Worm (Caenorhabditis elegans) whole organism, L4 larva: Measurements from ENCODE around the gene K05F6.8.

Source experiments
- fkh-10 ChIP-seq: fragments of 150-350 bp; optimal IDR thresholded peaks from 2 replicates; lab custom pipeline; 2014; ENCODE audit warnings: missing biosample characterization, missing genetic modification reagents, missing genetic modification characterization
- lin-39 ChIP-seq: fragments of 150-350 bp; optimal IDR thresholded peaks from 2 replicates; lab custom pipeline; 2014; ENCODE audit warnings: missing biosample characterization, missing genetic modification reagents, missing genetic modification characterization
- nhr-76 ChIP-seq: fragments of 150-350 bp; optimal IDR thresholded peaks from 2 replicates; lab custom pipeline; 2014; ENCODE audit warnings: missing biosample characterization, missing genetic modification characterization

DNA sequence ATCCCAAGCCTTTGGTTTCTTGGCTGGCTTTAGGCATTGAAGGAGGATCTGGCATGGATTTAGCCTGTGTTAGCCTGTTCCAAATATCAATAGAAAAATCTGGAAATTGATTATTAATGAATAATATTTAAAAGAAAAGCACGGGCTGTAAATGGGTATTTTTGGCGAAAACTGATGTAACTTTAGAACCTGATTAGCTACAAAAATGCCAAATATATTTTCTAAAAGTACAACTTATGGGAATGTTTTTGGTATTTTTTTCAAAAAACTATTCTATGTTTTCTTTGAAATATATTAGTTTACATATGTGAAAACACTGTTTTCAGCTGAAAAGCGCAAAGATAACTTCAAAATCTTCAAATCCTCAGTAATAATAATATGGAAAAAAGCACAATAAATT lies 33.1 kb upstream of the K05F6.8 start, which contains the start of gene bath-26:
- TF ChIP-seq nhr-76 = no peak
- TF ChIP-seq lin-39 = no peak
- TF ChIP-seq fkh-10 = no peak
